Worm (Caenorhabditis elegans) whole organism, mixed stage, embryonic: Measurements from ENCODE around the gene str-244.
"Not testable (repeated sequence)": the region's sequence is repeated elsewhere in the genome, so short reads cannot be mapped to it uniquely, and the experiment has no call there.

ENCODE experiments used
- M03D4.4 ChIP-seq: sonication (generic microtip); optimal IDR thresholded peaks from 2 replicates; lab custom pipeline; 2017; ENCODE audit warnings: mild to moderate bottlenecking, missing genetic modification characterization, missing compliant biosample characterization
- bed-3 ChIP-seq: fragments of 200-800 bp; sonication (Bioruptor generic); optimal IDR thresholded peaks from 3 replicates; lab custom pipeline; 2018; ENCODE audit warnings: mild to moderate bottlenecking, missing genetic modification characterization, moderate library complexity, missing compliant biosample characterization
- blmp-1 ChIP-seq: fragments of 150-350 bp; optimal IDR thresholded peaks from 2 replicates; lab custom pipeline; 2014; ENCODE audit warnings: missing biosample characterization, missing genetic modification characterization
- ceh-39 ChIP-seq: fragments of 150-350 bp; optimal IDR thresholded peaks from 2 replicates; lab custom pipeline; 2014; ENCODE audit warnings: missing biosample characterization, missing genetic modification characterization
- ceh-43 ChIP-seq: fragments of 200-800 bp; sonication (Bioruptor generic); optimal IDR thresholded peaks from 2 replicates; lab custom pipeline; 2018; ENCODE audit warnings: mild to moderate bottlenecking, missing genetic modification characterization, moderate library complexity, missing compliant biosample characterization
- ceh-83 ChIP-seq: fragments of 200-800 bp; sonication (Bioruptor generic); optimal IDR thresholded peaks from 2 replicates; lab custom pipeline; 2018; ENCODE audit warnings: mild to moderate bottlenecking, missing genetic modification characterization, missing compliant biosample characterization
- cnd-1 ChIP-seq: fragments of 200-800 bp; sonication (Bioruptor generic); optimal IDR thresholded peaks from 2 replicates; lab custom pipeline; 2018; ENCODE audit warnings: mild to moderate bottlenecking, missing genetic modification characterization, missing compliant biosample characterization
- elt-1 ChIP-seq: sonication (generic microtip); optimal IDR thresholded peaks from 2 replicates; lab custom pipeline; 2017; ENCODE audit warnings: missing genetic modification characterization, mild to moderate bottlenecking, missing compliant biosample characterization, antibody characterized with exemption, moderate library complexity, borderline replicate concordance; ENCODE audit not compliant: insufficient read depth
- elt-3 ChIP-seq: fragments of 150-350 bp; optimal IDR thresholded peaks from 2 replicates; lab custom pipeline; 2014; ENCODE audit warnings: missing biosample characterization, missing genetic modification characterization
- flh-1 ChIP-seq: fragments of 200-800 bp; sonication (Bioruptor generic); optimal IDR thresholded peaks from 2 replicates; lab custom pipeline; 2018; ENCODE audit warnings: mild to moderate bottlenecking, missing genetic modification characterization, moderate library complexity, missing compliant biosample characterization
- ham-2 ChIP-seq: fragments of 200-800 bp; sonication (Bioruptor generic); optimal IDR thresholded peaks from 2 replicates; lab custom pipeline; 2018; ENCODE audit warnings: mild to moderate bottlenecking, missing genetic modification characterization, missing compliant biosample characterization
- hlh-1 ChIP-seq: fragments of 150-350 bp; optimal IDR thresholded peaks from 2 replicates; lab custom pipeline; 2014; ENCODE audit warnings: missing biosample characterization, missing genetic modification reagents, missing genetic modification characterization
- lin-13 ChIP-seq: fragments of 150-350 bp; optimal IDR thresholded peaks from 2 replicates; lab custom pipeline; 2014; ENCODE audit warnings: missing biosample characterization, missing genetic modification characterization
- lsy-2 ChIP-seq: fragments of 150-350 bp; optimal IDR thresholded peaks from 2 replicates; lab custom pipeline; 2014; ENCODE audit warnings: missing biosample characterization, missing genetic modification characterization
- mab-5 ChIP-seq: fragments of 150-350 bp; optimal IDR thresholded peaks from 2 replicates; lab custom pipeline; 2014; ENCODE audit warnings: missing biosample characterization, missing genetic modification characterization
- mep-1 ChIP-seq: fragments of 150-350 bp; optimal IDR thresholded peaks from 2 replicates; lab custom pipeline; 2017; ENCODE audit warnings: missing biosample characterization, missing genetic modification reagents, missing genetic modification characterization, inconsistent platforms
- mls-2 ChIP-seq: sonication (generic microtip); optimal IDR thresholded peaks from 2 replicates; lab custom pipeline; 2016; ENCODE audit warnings: mild to moderate bottlenecking, missing genetic modification characterization, moderate library complexity, missing compliant biosample characterization
- nhr-2 ChIP-seq: fragments of 150-350 bp; optimal IDR thresholded peaks from 2 replicates; lab custom pipeline; 2014; ENCODE audit warnings: missing biosample characterization, missing genetic modification characterization
- nhr-237 ChIP-seq: fragments of 150-350 bp; optimal IDR thresholded peaks from 2 replicates; lab custom pipeline; 2014; ENCODE audit warnings: missing biosample characterization, missing genetic modification characterization
- nhr-28 ChIP-seq: fragments of 150-350 bp; optimal IDR thresholded peaks from 2 replicates; lab custom pipeline; 2014; ENCODE audit warnings: missing biosample characterization, missing genetic modification characterization
- pha-4 ChIP-seq: fragments of 150-350 bp; optimal IDR thresholded peaks from 2 replicates; lab custom pipeline; 2018; ENCODE audit warnings: missing biosample characterization, missing genetic modification reagents, missing genetic modification characterization
- snpc-4 ChIP-seq: fragments of 150-350 bp; optimal IDR thresholded peaks from 2 replicates; lab custom pipeline; 2014; ENCODE audit warnings: missing biosample characterization, missing genetic modification characterization
- sptf-1 ChIP-seq: sonication (generic microtip); optimal IDR thresholded peaks from 2 replicates; lab custom pipeline; 2017; ENCODE audit warnings: mild to moderate bottlenecking, missing genetic modification characterization, moderate library complexity, missing compliant biosample characterization
- tbx-8 ChIP-seq: fragments of 200-800 bp; sonication (Bioruptor generic); optimal IDR thresholded peaks from 2 replicates; lab custom pipeline; 2018; ENCODE audit warnings: mild to moderate bottlenecking, missing genetic modification characterization, moderate library complexity, missing compliant biosample characterization
- unc-120 ChIP-seq: sonication (generic microtip); optimal IDR thresholded peaks from 2 replicates; lab custom pipeline; 2017; ENCODE audit warnings: missing genetic modification characterization, missing compliant biosample characterization; ENCODE audit not compliant: poor library complexity, severe bottlenecking
- unc-39 ChIP-seq: fragments of 150-350 bp; optimal IDR thresholded peaks from 2 replicates; lab custom pipeline; 2014; ENCODE audit warnings: missing biosample characterization, missing genetic modification characterization
- unc-62 ChIP-seq: fragments of 150-350 bp; optimal IDR thresholded peaks from 2 replicates; lab custom pipeline; 2014; ENCODE audit warnings: missing biosample characterization, missing genetic modification reagents, missing genetic modification characterization
- zip-8 ChIP-seq: fragments of 150-350 bp; optimal IDR thresholded peaks from 2 replicates; lab custom pipeline; 2014; ENCODE audit warnings: missing biosample characterization, missing genetic modification characterization
- ztf-11 ChIP-seq: fragments of 150-350 bp; optimal IDR thresholded peaks from 2 replicates; lab custom pipeline; 2014; ENCODE audit warnings: missing biosample characterization, missing genetic modification characterization

Gene str-244

DNA sequence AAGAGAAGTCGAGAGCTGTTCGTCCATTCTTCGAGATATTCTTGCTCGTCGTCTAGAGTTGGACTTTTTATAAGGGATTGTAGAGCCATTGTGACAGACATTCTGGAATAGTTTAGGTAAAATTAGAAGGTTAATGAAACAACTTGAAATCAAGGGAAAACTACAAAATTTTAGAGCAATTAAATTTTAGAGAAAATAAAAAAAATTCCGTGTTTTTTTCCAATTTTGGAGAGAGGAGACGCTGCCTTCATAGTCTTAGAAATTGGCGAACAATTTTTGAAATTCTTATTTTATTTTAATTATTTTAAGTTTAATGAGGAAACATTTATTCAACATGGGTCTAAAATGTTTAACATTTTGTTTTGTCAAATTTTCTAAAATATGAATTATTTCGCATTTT is 12.7 kb upstream of the str-244 start, which contains the start of gene C50H11.13:
C50H11.13 (minus strand) TSS at position 101 of the 400 bp plus-strand sequence.
- no peak for TF ChIP-seq mab-5 (tag; lab: Kevin White, UChicago)
- no peak for TF ChIP-seq lsy-2 (tag; lab: Kevin White, UChicago)
- TF ChIP-seq elt-3 (tag; lab: Kevin White, UChicago), result no peak

DNA sequence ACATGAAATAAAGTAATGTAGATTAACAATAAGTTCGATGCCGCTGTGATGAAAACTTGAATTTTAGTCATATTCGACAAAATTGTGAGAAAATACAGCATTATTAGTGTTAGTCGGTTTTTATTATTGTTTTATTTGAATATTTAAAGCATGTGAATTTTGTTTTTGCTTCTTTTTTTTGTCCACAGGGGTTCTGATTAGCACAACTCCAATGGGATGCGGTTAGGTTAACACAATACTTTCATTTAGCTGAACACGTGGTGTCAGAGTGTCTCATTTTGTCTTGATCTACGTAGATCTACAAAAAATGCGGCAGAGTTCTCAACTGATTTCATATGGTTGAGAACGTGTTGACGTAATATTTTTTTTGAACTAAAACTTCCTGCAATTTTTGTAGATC is 10.2 kb upstream of the str-244 start, which contains the start of gene str-40:
str-40 (minus strand) TSS at position 101 of the 400 bp plus-strand sequence.
- TF ChIP-seq nhr-2 (tag; lab: Kevin White, UChicago), result no peak
- TF ChIP-seq M03D4.4 (tag; lab: Kevin White, UChicago), result no peak
- no peak for TF ChIP-seq elt-3 (tag; lab: Kevin White, UChicago)
- no peak for TF ChIP-seq ceh-83 (GFP tag; lab: Kevin White, UChicago)
- no peak for TF ChIP-seq unc-120 (tag; lab: Kevin White, UChicago)
- no peak for TF ChIP-seq pha-4
- TF ChIP-seq tbx-8 (GFP tag; lab: Kevin White, UChicago), result no peak
- TF ChIP-seq elt-1, result no peak
- TF ChIP-seq ceh-43 (GFP tag; lab: Kevin White, UChicago), result no peak
- TF ChIP-seq mab-5 (tag; lab: Kevin White, UChicago), result no peak
- TF ChIP-seq ham-2, result no peak
- no peak for TF ChIP-seq nhr-237

DNA sequence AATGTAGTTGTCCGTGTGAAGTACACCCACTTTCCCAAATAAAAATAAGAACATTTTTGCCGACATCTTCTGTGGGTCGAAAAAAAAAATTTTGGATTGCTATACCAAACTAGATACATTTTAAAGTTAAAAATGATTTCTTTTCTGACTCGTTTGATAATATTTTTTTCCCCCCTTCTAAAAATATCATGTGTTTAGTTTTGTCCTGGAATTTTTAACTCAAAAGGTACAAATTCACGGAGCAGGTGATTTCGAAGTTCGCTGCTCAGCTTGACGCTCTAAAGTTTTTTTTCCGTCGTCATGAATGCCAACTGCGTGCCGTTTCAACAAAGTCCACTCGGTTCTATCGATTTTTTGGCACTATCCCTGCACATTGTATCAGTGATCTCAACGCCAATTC is 7.0 kb upstream of the str-244 start, which contains the start of gene srh-185:
srh-185 (plus strand) TSS at position 301 of the 400 bp plus-strand sequence.
- TF ChIP-seq unc-39 (tag; lab: Kevin White, UChicago) (no peak), mls-2 (tag; lab: Kevin White, UChicago) (no peak), snpc-4 (tag; lab: Kevin White, UChicago) (no peak), lin-13 (no peak), lsy-2 (tag; lab: Kevin White, UChicago) (no peak), bed-3 (GFP tag; lab: Kevin White, UChicago) (no peak), ceh-39 (tag; lab: Kevin White, UChicago) (no peak), ceh-83 (GFP tag; lab: Kevin White, UChicago) (no peak), mab-5 (tag; lab: Kevin White, UChicago) (no peak), mep-1 (tag; lab: Kevin White, UChicago) (no peak), nhr-2 (tag; lab: Kevin White, UChicago) (no peak), unc-62 (GFP tag; lab: Kevin White, UChicago) (no peak), elt-1 (no peak), zip-8 (no peak), blmp-1 (tag; lab: Kevin White, UChicago) (no peak), nhr-28 (tag; lab: Kevin White, UChicago) (no peak), flh-1 (GFP tag; lab: Kevin White, UChicago) (no peak), hlh-1 (no peak), sptf-1 (tag; lab: Kevin White, UChicago) (no peak), ztf-11 (tag; lab: Kevin White, UChicago) (no peak)

DNA sequence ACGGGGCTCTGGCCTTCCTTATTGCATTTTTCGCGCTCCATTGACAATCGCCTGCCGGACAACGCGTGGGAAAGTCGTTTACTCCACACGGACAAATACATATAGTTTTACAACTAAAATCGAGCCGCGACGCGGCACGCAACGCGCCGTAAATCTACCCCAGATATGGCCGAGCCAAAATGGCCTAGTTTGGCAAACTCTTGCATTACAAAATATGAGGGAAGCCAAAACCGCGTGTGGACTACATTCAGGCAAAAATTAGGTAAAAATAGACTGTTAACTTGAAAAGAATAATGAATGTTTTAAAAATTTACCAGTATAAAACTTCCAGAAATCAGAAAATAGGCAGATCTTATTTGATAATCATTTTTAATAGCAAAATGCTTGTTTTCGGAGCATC is 5.5 kb upstream of the str-244 start, which contains the start of gene srt-16:
srt-16 (minus strand) TSS at position 101 of the 400 bp plus-strand sequence.
- not testable (repeated sequence) for TF ChIP-seq ceh-39 (tag; lab: Kevin White, UChicago); zip-8; flh-1 (GFP tag; lab: Kevin White, UChicago)
- TF ChIP-seq, all 35 proteins: peak for 0; not testable (repeated sequence) for 35

DNA sequence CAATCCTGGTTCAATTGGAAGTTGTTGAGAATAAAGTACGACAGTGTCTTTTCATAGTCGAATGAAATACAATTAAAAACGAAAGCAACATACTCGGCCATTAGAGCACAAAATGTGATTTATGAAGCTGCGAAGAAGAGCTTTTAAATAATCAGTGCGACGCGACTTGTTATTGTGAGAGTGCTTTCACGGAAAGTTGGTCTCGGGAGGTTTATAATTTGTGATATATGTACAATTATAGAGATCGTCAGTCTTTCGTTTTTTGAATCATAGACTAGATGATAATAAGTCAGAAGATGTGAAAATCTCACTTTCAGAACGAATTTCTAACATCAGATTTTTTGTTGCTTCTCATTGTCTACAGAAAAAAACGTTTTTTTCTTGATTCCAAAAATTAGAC is 3.2 kb upstream of the str-244 start, which contains the start of gene srt-15:
srt-15 (minus strand) TSS at position 101 of the 400 bp plus-strand sequence.
- no peak for TF ChIP-seq zip-8
- no peak for TF ChIP-seq elt-3 (tag; lab: Kevin White, UChicago)
- TF ChIP-seq sptf-1 (tag; lab: Kevin White, UChicago), result no peak
- no peak for TF ChIP-seq bed-3 (GFP tag; lab: Kevin White, UChicago)
- no peak for TF ChIP-seq elt-1
- no peak for TF ChIP-seq ham-2
- TF ChIP-seq ztf-11 (tag; lab: Kevin White, UChicago), result no peak
- TF ChIP-seq blmp-1 (tag; lab: Kevin White, UChicago), result no peak
- no peak for TF ChIP-seq unc-62 (GFP tag; lab: Kevin White, UChicago)
- no peak for TF ChIP-seq cnd-1 (tag; lab: Kevin White, UChicago)
